Worm (Caenorhabditis elegans) whole organism, L2 larva: ENCODE measurements around the gene str-39.

Experiments used
- C34F6.9 ChIP-seq: fragments of 150-350 bp; optimal IDR thresholded peaks from 2 replicates; lab custom pipeline; 2014; ENCODE audit warnings: missing biosample characterization, missing genetic modification characterization
- F13H6.1 ChIP-seq: sonication (generic microtip); optimal IDR thresholded peaks from 2 replicates; lab custom pipeline; 2016; ENCODE audit warnings: missing genetic modification characterization, missing compliant biosample characterization
- R02D3.7 ChIP-seq: fragments of 150-350 bp; optimal IDR thresholded peaks from 2 replicates; lab custom pipeline; 2014; ENCODE audit warnings: missing biosample characterization, missing genetic modification characterization
- aly-2 ChIP-seq: fragments of 150-350 bp; optimal IDR thresholded peaks from 2 replicates; lab custom pipeline; 2014; ENCODE audit warnings: missing biosample characterization, missing genetic modification characterization
- blmp-1 ChIP-seq: sonication (generic microtip); optimal IDR thresholded peaks from 2 replicates; lab custom pipeline; 2017; ENCODE audit warnings: missing genetic modification characterization, mild to moderate bottlenecking, missing compliant biosample characterization, antibody characterized with exemption, moderate library complexity; ENCODE audit not compliant: insufficient read depth
- crh-2 ChIP-seq: sonication (generic microtip); optimal IDR thresholded peaks from 2 replicates; lab custom pipeline; 2017; ENCODE audit warnings: missing biosample characterization, missing genetic modification characterization
- egl-27 ChIP-seq: sonication (generic microtip); optimal IDR thresholded peaks from 3 replicates; lab custom pipeline; 2017; ENCODE audit warnings: missing biosample characterization, missing genetic modification reagents, missing genetic modification characterization
- elt-1 ChIP-seq: fragments of 150-350 bp; optimal IDR thresholded peaks from 2 replicates; lab custom pipeline; 2014; ENCODE audit warnings: missing biosample characterization, missing genetic modification characterization
- elt-3 ChIP-seq: sonication (generic microtip); optimal IDR thresholded peaks from 2 replicates; lab custom pipeline; 2017; ENCODE audit warnings: missing biosample characterization, missing genetic modification characterization
- fos-1 ChIP-seq: fragments of 150-350 bp; optimal IDR thresholded peaks from 2 replicates; lab custom pipeline; 2014; ENCODE audit warnings: missing biosample characterization, missing genetic modification characterization
- gmeb-1 ChIP-seq: fragments of 150-350 bp; optimal IDR thresholded peaks from 2 replicates; lab custom pipeline; 2014; ENCODE audit warnings: missing biosample characterization, missing genetic modification characterization
- lin-13 ChIP-seq: fragments of 150-350 bp; optimal IDR thresholded peaks from 2 replicates; lab custom pipeline; 2014; ENCODE audit warnings: missing biosample characterization, missing genetic modification reagents, missing genetic modification characterization
- lin-39 ChIP-seq: fragments of 150-350 bp; optimal IDR thresholded peaks from 2 replicates; lab custom pipeline; 2014; ENCODE audit warnings: missing biosample characterization, missing genetic modification reagents, missing genetic modification characterization
- mab-5 ChIP-seq: fragments of 150-350 bp; optimal IDR thresholded peaks from 2 replicates; lab custom pipeline; 2014; ENCODE audit warnings: missing biosample characterization, missing genetic modification characterization
- mbf-1 ChIP-seq: sonication (generic microtip); optimal IDR thresholded peaks from 2 replicates; lab custom pipeline; 2017; ENCODE audit warnings: missing biosample characterization, missing genetic modification characterization
- nhr-10 ChIP-seq: sonication (generic microtip); optimal IDR thresholded peaks from 2 replicates; lab custom pipeline; 2017; ENCODE audit warnings: missing biosample characterization, missing genetic modification characterization
- nhr-11 ChIP-seq: fragments of 150-350 bp; optimal IDR thresholded peaks from 2 replicates; lab custom pipeline; 2014; ENCODE audit warnings: missing biosample characterization, missing genetic modification characterization
- nhr-12 ChIP-seq: fragments of 150-350 bp; optimal IDR thresholded peaks from 2 replicates; lab custom pipeline; 2014; ENCODE audit warnings: missing biosample characterization, missing genetic modification characterization
- nhr-23 ChIP-seq: fragments of 150-350 bp; optimal IDR thresholded peaks from 2 replicates; lab custom pipeline; 2014; ENCODE audit warnings: missing biosample characterization, missing genetic modification reagents, missing genetic modification characterization
- nhr-237 ChIP-seq: fragments of 150-350 bp; optimal IDR thresholded peaks from 2 replicates; lab custom pipeline; 2014; ENCODE audit warnings: missing biosample characterization, missing genetic modification characterization
- peb-1 ChIP-seq: fragments of 150-350 bp; optimal IDR thresholded peaks from 2 replicates; lab custom pipeline; 2014; ENCODE audit warnings: missing biosample characterization, missing genetic modification characterization
- sem-4 ChIP-seq: fragments of 150-350 bp; optimal IDR thresholded peaks from 2 replicates; lab custom pipeline; 2014; ENCODE audit warnings: missing biosample characterization, missing genetic modification reagents, missing genetic modification characterization
- sma-9 ChIP-seq, 2 experiments: fragments of 150-350 bp in 1 of 2; sonication (generic microtip) in 1 of 2; optimal IDR thresholded peaks; 2 replicates each; lab custom pipeline; 2014 to 2016; ENCODE audit warnings: missing genetic modification characterization in 2 of 2, mild to moderate bottlenecking in 1 of 2, missing biosample characterization in 1 of 2, missing compliant biosample characterization in 1 of 2, missing genetic modification reagents in 1 of 2, moderate library complexity in 1 of 2
- snpc-4 ChIP-seq: fragments of 150-350 bp; optimal IDR thresholded peaks from 2 replicates; lab custom pipeline; 2014; ENCODE audit warnings: missing biosample characterization, missing genetic modification characterization
- unc-62 ChIP-seq: fragments of 150-350 bp; optimal IDR thresholded peaks from 2 replicates; lab custom pipeline; 2014; ENCODE audit warnings: missing biosample characterization, missing genetic modification reagents, missing genetic modification characterization
- zag-1 ChIP-seq: fragments of 150-350 bp; optimal IDR thresholded peaks from 2 replicates; lab custom pipeline; 2014; ENCODE audit warnings: missing biosample characterization, missing genetic modification characterization
- ztf-1 ChIP-seq: fragments of 200-800 bp; sonication (Bioruptor generic); conservative IDR thresholded peaks from 2 replicates; pipeline ENCODE4 v1.3.6; 2022; ENCODE audit warnings: missing genetic modification characterization, missing compliant biosample characterization
- ztf-4 ChIP-seq: fragments of 150-350 bp; optimal IDR thresholded peaks from 2 replicates; lab custom pipeline; 2014; ENCODE audit warnings: missing biosample characterization, missing genetic modification characterization

Gene str-39

DNA sequence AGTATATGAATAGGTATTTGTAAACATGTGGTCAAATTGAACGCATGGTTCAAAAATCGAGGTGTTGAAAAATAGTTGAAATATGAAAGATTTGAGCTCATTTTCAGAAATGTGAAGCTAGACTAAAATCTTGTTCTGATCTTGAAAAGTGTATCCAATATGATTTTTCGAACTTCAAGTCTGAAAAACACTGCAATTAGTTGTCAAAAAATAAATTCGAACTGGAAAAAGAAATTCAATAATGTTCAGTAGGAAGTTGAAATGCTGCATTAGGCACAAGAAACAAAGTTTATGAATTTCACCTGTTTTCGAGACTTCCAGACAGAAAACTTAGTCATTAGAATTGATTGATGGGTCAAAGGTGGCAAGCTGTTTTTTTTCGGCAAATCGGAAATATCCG lies 18.2 kb downstream of the str-39 start, which contains the start of gene srh-270:
TSS of gene srh-270 (minus strand) at position 101 of the 400 bp plus-strand sequence.
- TF ChIP-seq egl-27 (tag; lab: Kevin White, UChicago): no peak
- no peak for TF ChIP-seq nhr-11

DNA sequence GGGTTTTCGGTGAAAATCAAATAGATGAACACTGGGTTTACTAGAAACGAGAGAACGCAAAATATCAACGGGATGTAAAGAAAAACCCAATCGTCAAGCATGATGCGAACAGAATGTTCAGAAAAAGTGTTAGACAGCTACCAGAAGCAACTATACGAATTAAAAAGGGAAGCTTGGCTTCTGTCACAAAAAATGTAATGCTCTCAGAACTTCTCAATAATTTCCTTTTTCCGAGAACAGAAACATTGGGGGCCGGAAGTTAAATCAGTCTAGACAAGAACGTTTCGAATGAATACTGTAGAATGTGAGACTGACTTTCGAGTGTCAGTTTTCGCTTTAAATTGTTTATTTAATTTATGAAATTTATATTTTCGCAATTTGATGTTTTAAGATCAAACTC lies 20.0 kb downstream of the str-39 start, which contains the start of gene srj-54:
TSS of gene srj-54 (minus strand) at position 101 of the 400 bp plus-strand sequence.
- TF ChIP-seq mab-5 (tag; lab: Kevin White, UChicago) (no peak), lin-39 (tag; lab: Kevin White, UChicago) (no peak), nhr-23 (tag; lab: Kevin White, UChicago) (no peak), ztf-4 (tag; lab: Kevin White, UChicago) (no peak), lin-13 (no peak), aly-2 (no peak), mbf-1 (tag; lab: Kevin White, UChicago) (no peak), elt-1 (tag; lab: Kevin White, UChicago) (no peak), sem-4 (tag; lab: Kevin White, UChicago) (no peak), gmeb-1 (tag; lab: Kevin White, UChicago) (no peak), R02D3.7 (no peak), blmp-1 (tag; lab: Kevin White, UChicago) (no peak)

- no peak for TF ChIP-seq mab-5 (tag; lab: Kevin White, UChicago)
- no peak for TF ChIP-seq nhr-237
- TF ChIP-seq, all 48 proteins: peak for 0
These were observed 21.9 kb downstream of the str-39 start, which contains the start of gene srj-55 for ce11 chrV:2857842-2858241. TSS of gene srj-55 (minus strand) at chrV:2857942.

- TF ChIP-seq lin-39 (tag; lab: Kevin White, UChicago) (no peak), snpc-4 (tag; lab: Kevin White, UChicago) (no peak)
- TF ChIP-seq, all 48 proteins: peak for 0
These were observed 24.2 kb downstream of the str-39 start, which contains the start of gene srj-57 for ce11 chrV:2855473-2855872. TSS of gene srj-57 (minus strand) at chrV:2855573.

ce11 chrV:2849071-2849470 lies 30.6 kb downstream of the str-39 start, which contains the start of gene ugt-53:
TSS of gene ugt-53 (plus strand) at chrV:2849343.
- TF ChIP-seq lin-13: no peak
- TF ChIP-seq fos-1: peak; percentile 36

DNA sequence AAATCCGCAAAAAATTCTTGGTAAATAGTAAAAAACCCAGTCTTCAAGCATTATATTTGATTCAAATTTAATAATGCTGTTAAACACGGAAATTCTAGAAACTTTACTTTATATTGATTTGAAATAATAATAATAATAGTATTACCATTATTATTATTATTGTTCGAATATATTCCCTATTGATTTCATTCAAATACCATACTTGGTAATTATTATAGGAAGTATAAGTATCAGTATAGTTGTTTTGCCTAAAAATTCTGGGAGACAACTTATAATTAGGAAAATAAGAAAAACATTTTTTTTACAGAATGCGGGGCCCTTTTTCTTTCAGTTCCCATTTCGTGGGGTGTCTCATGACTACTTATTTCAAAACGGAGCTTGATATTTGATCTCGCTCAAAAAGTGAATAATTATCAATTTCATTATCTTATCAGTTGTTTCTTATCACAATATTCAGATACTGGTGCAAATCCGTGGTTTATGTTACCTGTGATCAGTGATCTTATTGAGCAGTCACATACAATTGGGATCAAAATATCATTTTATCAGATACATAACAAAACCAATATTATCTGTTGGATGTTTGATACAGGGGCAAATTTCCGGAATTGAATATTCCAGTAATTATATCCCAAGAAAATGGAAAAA lies 31.3 kb downstream of the str-39 start, which contains the start of gene srj-49:
TSS of gene srj-49 (minus strand) at position 51 of the 648 bp plus-strand sequence.
- TF ChIP-seq ztf-1 (GFP tag; lab: Robert Waterston, UW) (no peak), egl-27 (tag; lab: Kevin White, UChicago) (no peak), nhr-10 (tag; lab: Kevin White, UChicago) (no peak), peb-1 (tag; lab: Kevin White, UChicago) (no peak), C34F6.9 (tag; lab: Kevin White, UChicago) (no peak), unc-62 (no peak), crh-2 (no peak), elt-1 (tag; lab: Kevin White, UChicago) (no peak), elt-3 (no peak), sma-9 (GFP tag; optimal IDR thresholded peaks at IDR 0.05; lab: Kevin White, UChicago) (peak; percentile 51), sma-9 (tag; optimal IDR thresholded peaks at IDR 0.05; lab: Kevin White, UChicago) (no peak), fos-1 (peak; percentile 65), zag-1 (tag; lab: Kevin White, UChicago) (no peak), ztf-4 (tag; lab: Kevin White, UChicago) (no peak), nhr-12 (no peak), F13H6.1 (no peak)

DNA sequence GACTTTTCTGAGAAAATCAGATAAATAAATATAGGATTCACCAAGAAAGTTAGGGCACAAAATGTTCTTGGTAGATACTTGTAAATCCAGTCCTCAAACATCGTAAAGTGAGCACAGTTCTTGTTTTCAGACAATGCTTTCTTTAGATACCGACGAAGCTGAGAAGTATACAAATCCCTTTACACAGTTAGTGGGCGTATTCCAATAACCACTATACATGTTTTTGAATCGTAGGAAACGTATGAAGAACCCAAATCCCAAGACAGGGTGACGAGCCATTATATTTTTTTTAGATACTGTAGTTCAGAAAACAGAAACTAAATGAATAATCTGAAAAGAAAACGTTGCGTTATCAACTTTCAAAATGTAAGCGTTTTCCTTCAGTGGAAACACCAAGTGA lies 33.9 kb downstream of the str-39 start, which contains the start of gene srj-44:
TSS of gene srj-44 (minus strand) at position 101 of the 400 bp plus-strand sequence.
- no peak for TF ChIP-seq ztf-1 (GFP tag; lab: Robert Waterston, UW)
- TF ChIP-seq blmp-1 (tag; lab: Kevin White, UChicago): no peak
